Worm (Caenorhabditis elegans) whole organism, L4 larva: ENCODE data around the gene srx-112.

ENCODE experiments used
- F10B5.3 ChIP-seq: sonication (generic microtip); optimal IDR thresholded peaks from 2 replicates; lab custom pipeline; 2016; ENCODE audit warnings: mild to moderate bottlenecking, missing genetic modification characterization, missing compliant biosample characterization
- F37D6.2 ChIP-seq: sonication (generic microtip); optimal IDR thresholded peaks from 2 replicates; lab custom pipeline; 2016; ENCODE audit warnings: mild to moderate bottlenecking, missing genetic modification characterization, missing compliant biosample characterization
- T20F7.1 ChIP-seq: fragments of 200-800 bp; sonication (Bioruptor generic); optimal IDR thresholded peaks from 2 replicates; lab custom pipeline; 2018; ENCODE audit warnings: mild to moderate bottlenecking, missing genetic modification characterization, missing compliant biosample characterization
- T26A8.4 ChIP-seq: fragments of 200-800 bp; sonication (Bioruptor generic); IDR thresholded peaks from 2 replicates; pipeline ENCODE4 v1.3.6; 2022; ENCODE audit warnings: missing genetic modification characterization, missing compliant biosample characterization
- Y105C5A.15 ChIP-seq: fragments of 200-800 bp; sonication (Bioruptor generic); IDR thresholded peaks from 2 replicates; pipeline ENCODE4 v1.3.6; 2022; ENCODE audit warnings: missing genetic modification characterization, missing compliant biosample characterization
- Y5F2A.4 ChIP-seq: fragments of 200-800 bp; sonication (Bioruptor generic); optimal IDR thresholded peaks from 2 replicates; lab custom pipeline; 2018; ENCODE audit warnings: mild to moderate bottlenecking, missing genetic modification characterization, missing compliant biosample characterization
- aha-1 ChIP-seq: fragments of 150-350 bp; peaks from one replicate; lab custom pipeline; 2014; ENCODE audit warnings: missing biosample characterization, missing genetic modification characterization
- ama-1 ChIP-seq: fragments of 150-350 bp; optimal IDR thresholded peaks from 2 replicates; lab custom pipeline; 2014; ENCODE audit warnings: inconsistent platforms, mixed read lengths
- ceh-44 ChIP-seq: fragments of 200-800 bp; sonication (Bioruptor generic); IDR thresholded peaks from 2 replicates; pipeline ENCODE4 v1.3.6; 2022; ENCODE audit warnings: missing genetic modification reagents, missing genetic modification characterization, missing compliant biosample characterization
- ctbp-1 ChIP-seq: fragments of 200-800 bp; sonication (Bioruptor generic); IDR thresholded peaks from 2 replicates; pipeline ENCODE4 v1.3.6; 2022; ENCODE audit warnings: missing genetic modification reagents, missing genetic modification characterization, missing compliant biosample characterization
- daf-12 ChIP-seq: fragments of 150-350 bp; optimal IDR thresholded peaks from 2 replicates; lab custom pipeline; 2014; ENCODE audit warnings: missing biosample characterization, missing genetic modification reagents, missing genetic modification characterization
- daf-19 ChIP-seq: fragments of 200-800 bp; sonication (Bioruptor generic); conservative IDR thresholded peaks from 2 replicates; pipeline ENCODE4 v1.3.6; 2022; ENCODE audit warnings: missing genetic modification characterization, missing compliant biosample characterization
- dmd-6 ChIP-seq: fragments of 200-800 bp; sonication (Bioruptor generic); IDR thresholded peaks from 2 replicates; pipeline ENCODE4 v1.3.6; 2022; ENCODE audit warnings: missing genetic modification reagents, missing genetic modification characterization, missing compliant biosample characterization
- dpl-1 ChIP-seq: fragments of 150-350 bp; optimal IDR thresholded peaks from 2 replicates; lab custom pipeline; 2014; ENCODE audit warnings: missing biosample characterization, missing genetic modification reagents, missing genetic modification characterization
- duxl-1 ChIP-seq: sonication (generic microtip); optimal IDR thresholded peaks from 2 replicates; lab custom pipeline; 2016; ENCODE audit warnings: mild to moderate bottlenecking, missing genetic modification characterization, moderate library complexity, missing compliant biosample characterization; ENCODE audit not compliant: poor library complexity
- egl-43 ChIP-seq: fragments of 200-800 bp; sonication (Bioruptor generic); IDR thresholded peaks from 2 replicates; pipeline ENCODE4 v1.3.6; 2022; ENCODE audit warnings: missing genetic modification reagents, missing genetic modification characterization, missing compliant biosample characterization
- hif-1 ChIP-seq, 2 experiments: sonication (generic microtip); optimal IDR thresholded peaks; 2 replicates each; lab custom pipeline; 2016 to 2017; ENCODE audit warnings: missing compliant biosample characterization in 2 of 2, missing genetic modification characterization in 2 of 2, missing genetic modification reagents in 2 of 2, missing genotype in 2 of 2, mild to moderate bottlenecking in 1 of 2
- jun-1 ChIP-seq: fragments of 150-350 bp; optimal IDR thresholded peaks from 2 replicates; lab custom pipeline; 2014; ENCODE audit warnings: missing biosample characterization, missing genetic modification reagents, missing genetic modification characterization
- lim-7 ChIP-seq: fragments of 200-800 bp; sonication (Bioruptor generic); IDR thresholded peaks from 2 replicates; pipeline ENCODE4 v1.3.6; 2022; ENCODE audit warnings: missing genetic modification characterization, missing compliant biosample characterization
- lin-15B ChIP-seq: fragments of 150-350 bp; sonication (generic microtip); optimal IDR thresholded peaks from 3 replicates; lab custom pipeline; 2014; ENCODE audit warnings: missing biosample characterization, missing genetic modification characterization
- lir-3 ChIP-seq: sonication (generic microtip); optimal IDR thresholded peaks from 2 replicates; lab custom pipeline; 2016; ENCODE audit warnings: mild to moderate bottlenecking, missing genetic modification characterization, missing compliant biosample characterization
- lsy-2 ChIP-seq, 2 experiments: fragments of 150-350 bp in 1 of 2; sonication (generic microtip) in 1 of 2; optimal IDR thresholded peaks; 2 replicates each; lab custom pipeline; 2014 to 2017; ENCODE audit warnings: missing biosample characterization in 2 of 2, missing genetic modification characterization in 2 of 2
- madf-9 ChIP-seq: fragments of 200-800 bp; sonication (Bioruptor generic); conservative IDR thresholded peaks from 2 replicates; pipeline ENCODE4 v1.3.6; 2022; ENCODE audit warnings: missing genetic modification reagents, missing genetic modification characterization, missing compliant biosample characterization
- mxl-2 ChIP-seq: fragments of 200-800 bp; sonication (Bioruptor generic); conservative IDR thresholded peaks from 2 replicates; pipeline ENCODE4 v1.3.6; 2022; ENCODE audit warnings: missing genetic modification reagents, missing genetic modification characterization, missing compliant biosample characterization
- nhr-237 ChIP-seq: sonication (generic microtip); optimal IDR thresholded peaks from 2 replicates; lab custom pipeline; 2017; ENCODE audit warnings: missing biosample characterization, missing genetic modification characterization
- nhr-25 ChIP-seq: sonication (generic microtip); optimal IDR thresholded peaks from 2 replicates; lab custom pipeline; 2017; ENCODE audit warnings: missing genetic modification characterization, mild to moderate bottlenecking, missing compliant biosample characterization, antibody characterized with exemption, moderate library complexity, borderline replicate concordance; ENCODE audit not compliant: insufficient read depth
- nhr-48 ChIP-seq: sonication (generic microtip); optimal IDR thresholded peaks from 2 replicates; lab custom pipeline; 2016; ENCODE audit warnings: mild to moderate bottlenecking, missing genetic modification characterization, missing compliant biosample characterization
- nhr-6 ChIP-seq: fragments of 150-350 bp; optimal IDR thresholded peaks from 2 replicates; lab custom pipeline; 2014; ENCODE audit warnings: missing biosample characterization, missing genetic modification characterization
- nhr-76 ChIP-seq: fragments of 150-350 bp; optimal IDR thresholded peaks from 2 replicates; lab custom pipeline; 2014; ENCODE audit warnings: missing biosample characterization, missing genetic modification characterization
- pqm-1 ChIP-seq: sonication (generic microtip); optimal IDR thresholded peaks from 2 replicates; lab custom pipeline; 2017; ENCODE audit warnings: missing biosample characterization, missing genetic modification characterization
- rbr-2 ChIP-seq: sonication (generic microtip); optimal IDR thresholded peaks from 2 replicates; lab custom pipeline; 2016; ENCODE audit warnings: missing genotype, missing genetic modification characterization, missing compliant biosample characterization
- sdz-12 ChIP-seq: fragments of 200-800 bp; sonication (Bioruptor generic); optimal IDR thresholded peaks from 2 replicates; lab custom pipeline; 2018; ENCODE audit warnings: mild to moderate bottlenecking, missing genetic modification characterization, missing compliant biosample characterization
- skn-1 ChIP-seq: fragments of 150-350 bp; optimal IDR thresholded peaks from 2 replicates; lab custom pipeline; 2014; ENCODE audit warnings: missing biosample characterization, missing genetic modification characterization
- snpc-4 ChIP-seq: fragments of 150-350 bp; optimal IDR thresholded peaks from 2 replicates; lab custom pipeline; 2014; ENCODE audit warnings: missing biosample characterization, missing genetic modification characterization
- tag-97 ChIP-seq: fragments of 200-800 bp; sonication (Bioruptor generic); IDR thresholded peaks from 2 replicates; pipeline ENCODE4 v1.3.6; 2022; ENCODE audit warnings: missing genetic modification characterization, missing compliant biosample characterization
- tra-1 ChIP-seq: fragments of 200-800 bp; sonication (Bioruptor generic); IDR thresholded peaks from 2 replicates; pipeline ENCODE4 v1.3.6; 2022; ENCODE audit warnings: missing genetic modification reagents, missing genetic modification characterization, missing compliant biosample characterization
- unc-130 ChIP-seq: sonication (generic microtip); optimal IDR thresholded peaks from 2 replicates; lab custom pipeline; 2016; ENCODE audit warnings: missing genetic modification reagents, missing genetic modification characterization, missing compliant biosample characterization
- unc-62 ChIP-seq, 3 experiments: fragments of 150-350 bp in 1 of 3; sonication (generic microtip); optimal IDR thresholded peaks in 2 of 3; peaks in 1 of 3; 1 replicate in 1 of 3; 2 replicates in 2 of 3; lab custom pipeline; 2014 to 2017; ENCODE audit warnings: missing biosample characterization in 3 of 3, missing genetic modification characterization in 3 of 3, missing genetic modification reagents in 3 of 3, missing genotype in 1 of 3
- zfp-2 ChIP-seq: sonication (generic microtip); optimal IDR thresholded peaks from 2 replicates; lab custom pipeline; 2016; ENCODE audit warnings: mild to moderate bottlenecking, missing genetic modification characterization, missing compliant biosample characterization
- zip-2 ChIP-seq: fragments of 150-350 bp; optimal IDR thresholded peaks from 2 replicates; lab custom pipeline; 2014; ENCODE audit warnings: missing biosample characterization, missing genetic modification characterization
- ztf-11 ChIP-seq: fragments of 150-350 bp; optimal IDR thresholded peaks from 2 replicates; lab custom pipeline; 2014; ENCODE audit warnings: missing biosample characterization, missing genetic modification characterization
- ztf-7 ChIP-seq: fragments of 150-350 bp; optimal IDR thresholded peaks from 2 replicates; lab custom pipeline; 2014; ENCODE audit warnings: missing biosample characterization, missing genetic modification characterization

srx-112 gene

ce11 chrII:3757499-3757898, 6.9 kb downstream of the srx-112 start, which contains the start of gene srx-111:
Gene srx-111 (plus strand): TSS chrII:3757799.
- no peak for TF ChIP-seq nhr-6 (tag; lab: Kevin White, UChicago)
- no peak for TF ChIP-seq Y5F2A.4 (GFP tag; lab: Kevin White, UChicago)
- TF ChIP-seq rbr-2 (tag; lab: Kevin White, UChicago) = no peak
- no peak for TF ChIP-seq mxl-2 (GFP tag; lab: Robert Waterston, UW)
- no peak for TF ChIP-seq daf-12 (tag; lab: Kevin White, UChicago)
- no peak for TF ChIP-seq tag-97
- no peak for TF ChIP-seq ceh-44 (GFP tag; lab: Robert Waterston, UW)
- no peak for TF ChIP-seq sdz-12 (GFP tag; lab: Kevin White, UChicago)
- no peak for TF ChIP-seq nhr-76
- no peak for TF ChIP-seq nhr-25 (tag; lab: Kevin White, UChicago)
- TF ChIP-seq lin-15B = no peak

DNA sequence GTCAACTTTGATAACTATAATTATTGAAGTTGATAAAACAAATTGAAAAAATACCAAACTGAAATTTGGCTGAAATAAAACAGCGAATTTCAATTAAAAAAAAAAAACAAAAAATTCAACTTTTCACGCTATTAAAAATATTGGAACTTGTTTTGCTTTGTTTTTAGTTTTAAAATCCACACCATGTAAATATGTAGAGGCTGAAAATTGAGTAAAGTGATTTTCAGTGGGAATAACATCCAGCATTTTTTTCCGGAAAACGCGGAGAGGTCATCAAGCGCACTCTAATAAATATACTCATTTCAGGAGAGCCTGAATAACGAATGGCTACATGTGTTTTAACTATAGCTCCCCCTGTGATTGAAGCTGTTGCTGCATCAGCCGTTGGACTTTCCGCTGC, 10.8 kb downstream of the srx-112 start, which contains the start of gene rcd-1:
rcd-1 (plus strand) TSS at position 301 of the 400 bp plus-strand sequence.
- TF ChIP-seq ztf-7 (tag; lab: Kevin White, UChicago) = no peak
- no peak for TF ChIP-seq F10B5.3 (tag; lab: Kevin White, UChicago)
- no peak for TF ChIP-seq hif-1 (tag; optimal IDR thresholded peaks at IDR 0.05; lab: Kevin White, UChicago)
- TF ChIP-seq dpl-1 (GFP tag; lab: Kevin White, UChicago) = no peak
- no peak for TF ChIP-seq pqm-1 (tag; lab: Kevin White, UChicago)
- TF ChIP-seq dmd-6 (GFP tag; lab: Robert Waterston, UW) = no peak
- TF ChIP-seq unc-130 (GFP tag; lab: Kevin White, UChicago) = no peak
- no peak for TF ChIP-seq ztf-11 (tag; lab: Kevin White, UChicago)
- TF ChIP-seq F37D6.2 (tag; lab: Kevin White, UChicago) = no peak
- TF ChIP-seq jun-1 (tag; lab: Kevin White, UChicago) = no peak
- TF ChIP-seq snpc-4 (tag; lab: Kevin White, UChicago) = no peak
- no peak for TF ChIP-seq skn-1 (tag; lab: Kevin White, UChicago)
- no peak for TF ChIP-seq Y105C5A.15
- TF ChIP-seq nhr-237 = no peak
- no peak for TF ChIP-seq duxl-1 (tag; lab: Kevin White, UChicago)
- TF ChIP-seq ceh-44 (GFP tag; lab: Robert Waterston, UW) = no peak
- no peak for TF ChIP-seq zip-2 (tag; lab: Kevin White, UChicago)

DNA sequence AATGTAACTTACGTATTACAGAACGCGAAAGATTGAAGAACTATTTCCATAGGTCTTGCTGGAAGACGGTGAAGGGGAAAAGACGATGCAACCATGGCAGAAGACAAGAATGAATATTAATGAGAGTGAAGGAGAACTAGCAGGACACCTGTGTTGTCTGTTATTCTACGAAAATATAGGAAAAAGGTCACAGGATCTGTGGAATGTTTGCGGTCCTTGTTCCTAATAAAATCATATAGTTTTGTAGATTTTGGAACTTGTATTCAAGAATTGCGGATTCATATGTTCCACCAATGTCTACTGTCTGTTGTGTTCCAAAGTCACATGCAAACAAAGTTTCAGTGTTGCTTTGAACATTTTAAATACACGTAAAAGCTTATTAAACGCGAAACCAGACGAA, 12.2 kb downstream of the srx-112 start, which contains the start of gene sdz-11:
sdz-11 (minus strand) TSS at position 101 of the 400 bp plus-strand sequence.
- TF ChIP-seq unc-62 (GFP tag; optimal IDR thresholded peaks at IDR 0.05 in 1 of 2; lab: Kevin White, UChicago) = peak in 1 of 2 experiments; percentile 33
- TF ChIP-seq unc-62 (tag; optimal IDR thresholded peaks at IDR 0.05; lab: Kevin White, UChicago) = no peak
- TF ChIP-seq zfp-2 (tag; lab: Kevin White, UChicago) = no peak
- no peak for TF ChIP-seq nhr-237
- TF ChIP-seq aha-1 (tag; lab: Kevin White, UChicago) = peak; percentile 56

- TF ChIP-seq lir-3 (no peak), lsy-2 (tag; optimal IDR thresholded peaks at IDR 0.05; lab: Kevin White, UChicago) (no peak), egl-43 (GFP tag; lab: Robert Waterston, UW) (no peak), ctbp-1 (no peak), lim-7 (no peak), ama-1 (lab: Kevin White, UChicago) (no peak), skn-1 (tag; lab: Kevin White, UChicago) (no peak), mxl-2 (GFP tag; lab: Robert Waterston, UW) (no peak), T20F7.1 (GFP tag; lab: Kevin White, UChicago) (no peak), aha-1 (tag; lab: Kevin White, UChicago) (no peak), nhr-76 (no peak), tra-1 (GFP tag; lab: Robert Waterston, UW) (no peak), T26A8.4 (GFP tag; lab: Robert Waterston, UW) (no peak), nhr-48 (tag; lab: Kevin White, UChicago) (no peak), daf-19 (GFP tag; lab: Robert Waterston, UW) (no peak), madf-9 (no peak), pqm-1 (tag; lab: Kevin White, UChicago) (no peak)
- TF ChIP-seq, all 104 proteins: peak for 0
These were observed 13.7 kb downstream of the srx-112 start, which contains the start of gene fbxb-91 for ce11 chrII:3750685-3751084. Gene fbxb-91 (minus strand): TSS chrII:3750785.
